Fruit fly (Drosophila melanogaster): Measurements from ENCODE around the gene nolo.

DNA sequence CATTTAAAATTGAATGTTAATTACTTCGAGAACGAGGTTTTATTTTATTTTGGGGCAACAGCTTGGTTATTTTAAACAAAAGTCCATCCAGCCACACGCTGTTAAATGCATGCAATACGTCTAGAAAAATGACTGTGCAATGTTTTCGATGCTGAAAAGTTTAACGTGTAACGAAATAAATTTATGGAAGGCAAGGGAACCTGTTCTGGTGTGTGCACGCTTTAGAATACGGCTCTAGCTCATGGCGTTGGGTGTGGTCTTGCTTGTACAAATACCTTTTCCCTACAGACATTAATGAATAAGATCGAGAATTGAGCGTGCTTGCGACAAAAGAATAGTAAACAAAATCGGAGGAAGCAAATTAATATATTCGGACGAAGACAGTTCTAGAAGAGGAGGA lies 35.1 kb upstream of the nolo start:
- TF ChIP-seq CG8478 (optimal IDR thresholded peaks at IDR 0.05) (no peak), CTCF (optimal IDR thresholded peaks at IDR 0.05) (no peak)
